Worm (Caenorhabditis elegans) whole organism, young adult: ENCODE measurements around the gene Y58A7A.5.

Source experiments
- athp-1 ChIP-seq: sonication (generic microtip); optimal IDR thresholded peaks from 2 replicates; lab custom pipeline; 2017; ENCODE audit warnings: mild to moderate bottlenecking, missing genetic modification characterization, missing compliant biosample characterization
- rec-8 ChIP-seq, 2 experiments: sonication (generic microtip); optimal IDR thresholded peaks; 2 replicates each; lab custom pipeline; 2016; ENCODE audit warnings: mild to moderate bottlenecking in 2 of 2, missing genetic modification characterization in 2 of 2, missing genetic modification reagents in 2 of 2, missing genotype in 2 of 2, missing biosample characterization in 1 of 2, missing compliant biosample characterization in 1 of 2, moderate library complexity in 1 of 2
- unc-62 ChIP-seq: fragments of 150-350 bp; optimal IDR thresholded peaks from 2 replicates; lab custom pipeline; 2014; ENCODE audit warnings: missing biosample characterization, missing genetic modification reagents, missing genetic modification characterization

DNA sequence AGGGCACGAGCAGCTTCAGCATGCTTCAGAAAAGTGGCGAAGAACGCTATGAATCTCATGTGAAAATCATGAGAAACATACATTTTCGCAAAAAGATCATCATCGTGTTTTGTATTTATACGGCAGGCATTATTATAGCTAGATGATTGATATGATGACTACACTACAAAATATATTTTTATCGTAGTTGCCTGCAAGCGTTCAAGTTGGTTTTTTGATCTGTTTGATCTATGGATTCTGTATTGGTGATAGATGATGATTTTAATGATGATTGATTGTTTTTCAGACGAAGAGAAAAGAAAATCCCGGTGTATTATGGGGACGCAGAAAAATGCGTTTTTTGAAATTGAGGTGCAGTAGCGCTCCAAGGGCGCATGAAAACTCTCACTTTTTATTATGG, 23.9 kb upstream of the Y58A7A.5 start, which contains the start of gene ugt-63:
- no peak for TF ChIP-seq athp-1
- TF ChIP-seq unc-62 (GFP tag; lab: Kevin White, UChicago), result no peak
- TF ChIP-seq rec-8 (tag; optimal IDR thresholded peaks at IDR 0.05; lab: Kevin White, UChicago), result no peak
